Worm (Caenorhabditis elegans) whole organism, late embryonic: ENCODE results near the gene fat-6.

Source experiments
- ahr-1 ChIP-seq: sonication (generic microtip); optimal IDR thresholded peaks from 2 replicates; lab custom pipeline; 2016; ENCODE audit warnings: missing genetic modification characterization, missing compliant biosample characterization
- ama-1 ChIP-seq: fragments of 150-350 bp; optimal IDR thresholded peaks from 2 replicates; lab custom pipeline; 2014
- ceh-2 ChIP-seq: sonication (generic microtip); optimal IDR thresholded peaks from 2 replicates; lab custom pipeline; 2016; ENCODE audit warnings: missing genotype, missing genetic modification characterization, missing compliant biosample characterization
- ceh-22 ChIP-seq: sonication (generic microtip); optimal IDR thresholded peaks from 2 replicates; lab custom pipeline; 2017; ENCODE audit warnings: missing biosample characterization, missing genetic modification characterization
- ceh-34 ChIP-seq: sonication (generic microtip); optimal IDR thresholded peaks from 2 replicates; lab custom pipeline; 2016; ENCODE audit warnings: mild to moderate bottlenecking, missing genetic modification characterization, missing compliant biosample characterization
- ceh-9 ChIP-seq: sonication (generic microtip); optimal IDR thresholded peaks from 2 replicates; lab custom pipeline; 2016; ENCODE audit warnings: mild to moderate bottlenecking, missing genetic modification characterization, inconsistent platforms, missing compliant biosample characterization
- fkh-10 ChIP-seq: fragments of 150-350 bp; optimal IDR thresholded peaks from 2 replicates; lab custom pipeline; 2014; ENCODE audit warnings: missing biosample characterization, missing genetic modification reagents, missing genetic modification characterization
- lin-11 ChIP-seq: fragments of 200-800 bp; sonication (Bioruptor generic); optimal IDR thresholded peaks from 2 replicates; lab custom pipeline; 2018; ENCODE audit warnings: mild to moderate bottlenecking, missing genetic modification characterization, missing compliant biosample characterization
- pag-3 ChIP-seq: sonication (generic microtip); optimal IDR thresholded peaks from 2 replicates; lab custom pipeline; 2016; ENCODE audit warnings: missing compliant biosample characterization, missing genetic modification characterization, borderline replicate concordance
- pha-4 ChIP-seq: fragments of 150-350 bp; optimal IDR thresholded peaks from 2 replicates; lab custom pipeline; 2018; ENCODE audit warnings: missing biosample characterization, missing genetic modification reagents, missing genetic modification characterization
- rnt-1 ChIP-seq: sonication (generic microtip); optimal IDR thresholded peaks from 2 replicates; lab custom pipeline; 2016; ENCODE audit warnings: missing genetic modification characterization, missing compliant biosample characterization
- zip-5 ChIP-seq: sonication (generic microtip); optimal IDR thresholded peaks from 2 replicates; lab custom pipeline; 2016; ENCODE audit warnings: missing genetic modification characterization, missing compliant biosample characterization

DNA sequence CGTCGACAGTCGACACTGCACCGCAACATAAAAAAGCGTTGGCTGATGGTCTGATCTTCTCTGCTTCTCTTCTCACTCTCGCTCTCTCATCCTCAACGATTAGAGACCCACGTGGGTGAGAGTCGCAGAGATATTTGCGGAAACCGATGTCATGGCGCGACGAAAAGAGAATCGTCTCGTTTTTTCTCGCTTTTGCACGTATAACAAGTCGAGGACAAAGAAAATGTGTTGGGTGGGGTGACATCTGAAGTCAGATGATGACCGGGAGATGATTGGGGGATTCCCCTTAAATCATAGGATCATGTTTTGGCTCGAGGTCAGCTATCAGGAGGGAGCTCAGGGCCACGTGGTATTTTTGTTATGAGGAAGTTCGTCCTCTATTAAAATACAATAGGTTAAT is 40.9 kb upstream of the fat-6 start:
- no peak for TF ChIP-seq pha-4 (tag; lab: Kevin White, UChicago)
- no peak for TF ChIP-seq ama-1 (lab: Kevin White, UChicago)
- TF ChIP-seq ceh-9 (tag; lab: Kevin White, UChicago), result no peak
- no peak for TF ChIP-seq lin-11 (tag; lab: Kevin White, UChicago)
- no peak for TF ChIP-seq zip-5 (tag; lab: Kevin White, UChicago)
- TF ChIP-seq ceh-34 (tag; lab: Kevin White, UChicago), result no peak
- no peak for TF ChIP-seq rnt-1 (tag; lab: Kevin White, UChicago)
- no peak for TF ChIP-seq pag-3 (tag; lab: Kevin White, UChicago)
- no peak for TF ChIP-seq ceh-2
- TF ChIP-seq fkh-10 (GFP tag; lab: Kevin White, UChicago), result no peak
- no peak for TF ChIP-seq ahr-1
- TF ChIP-seq ceh-22 (tag; lab: Kevin White, UChicago), result no peak
